Worm (Caenorhabditis elegans): ENCODE data around the gene pho-4.

The pho-4 gene

ce11 chrII:5271729-5272322 is 33.6 kb upstream of the pho-4 start, which contains the start of gene drn-1:
TSS of gene drn-1 (minus strand) at chrII:5271845.
- no peak for TF ChIP-seq snpc-1.2 (GFP tag; IDR thresholded peaks at IDR 0.05)
- TF ChIP-seq hlh-30 (tag; optimal IDR thresholded peaks at IDR 0.05; ENCODE audit: insufficient read depth), result peak; percentile 35
- peak in 1 of 2 experiments; percentile 85 for TF ChIP-seq unc-62 (GFP tag; optimal IDR thresholded peaks at IDR 0.05 in 1 of 2)
- no peak for TF ChIP-seq unc-62 (tag; optimal IDR thresholded peaks at IDR 0.05)
- peak in 1 of 2 experiments; percentile 24 for TF ChIP-seq lsy-2 (tag; optimal IDR thresholded peaks at IDR 0.05)
- TF ChIP-seq aha-1 (tag), result peak; percentile 97
- no peak for TF ChIP-seq nhr-41 (GFP tag; IDR thresholded peaks at IDR 0.05)
- TF ChIP-seq vab-7 (GFP tag; IDR thresholded peaks at IDR 0.05), result no peak
- no peak for TF ChIP-seq egl-43 (GFP tag; IDR thresholded peaks at IDR 0.05)
- no peak for TF ChIP-seq set-16 (GFP tag; IDR thresholded peaks at IDR 0.05)
- TF ChIP-seq mdl-1 (tag; optimal IDR thresholded peaks at IDR 0.05), result peak in 1 of 2 experiments; percentile 2
- peak; percentile 88 for TF ChIP-seq fkh-10 (GFP tag; optimal IDR thresholded peaks at IDR 0.05)

- TF ChIP-seq lin-38 (GFP tag; IDR thresholded peaks at IDR 0.05), result no peak
- no peak for TF ChIP-seq egl-43 (GFP tag; IDR thresholded peaks at IDR 0.05)
- TF ChIP-seq R02D3.7 (tag; optimal IDR thresholded peaks at IDR 0.05), result no peak
- no peak for TF ChIP-seq zip-11 (GFP tag; IDR thresholded peaks at IDR 0.05)
- TF ChIP-seq F10B5.3 (tag; optimal IDR thresholded peaks at IDR 0.05), result no peak
- TF ChIP-seq arid-1 (GFP tag; conservative IDR thresholded peaks at IDR 0.05), result no peak
- TF ChIP-seq ceh-20 (GFP tag; IDR thresholded peaks at IDR 0.05), result no peak
- no peak for TF ChIP-seq daf-12 (tag; optimal IDR thresholded peaks at IDR 0.05)
- no peak for TF ChIP-seq snpc-1.2 (GFP tag; IDR thresholded peaks at IDR 0.05)
- no peak for TF ChIP-seq F44E2.7 (GFP tag; IDR thresholded peaks at IDR 0.05)
- no peak for TF ChIP-seq Y48G9A.11 (GFP tag; IDR thresholded peaks at IDR 0.05)
- no peak for TF ChIP-seq D1046.2 (GFP tag; IDR thresholded peaks at IDR 0.05)
- no peak for TF ChIP-seq T26A8.4 (GFP tag; IDR thresholded peaks at IDR 0.05)
- peak in 1 of 2 experiments; percentile 95 for TF ChIP-seq unc-62 (GFP tag; optimal IDR thresholded peaks at IDR 0.05 in 1 of 2)
- TF ChIP-seq unc-62 (tag; optimal IDR thresholded peaks at IDR 0.05), result no peak
- no peak for TF ChIP-seq madf-5 (GFP tag; IDR thresholded peaks at IDR 0.05)
- TF ChIP-seq aha-1 (tag), result peak; percentile 44
Measured at ce11 chrII:5268977-5269376, 30.7 kb upstream of the pho-4 start.

- TF ChIP-seq zip-11 (GFP tag; IDR thresholded peaks at IDR 0.05) (no peak), hmg-1.1 (GFP tag; IDR thresholded peaks at IDR 0.05) (no peak), php-3 (GFP tag; IDR thresholded peaks at IDR 0.05) (0 out of 2 replicates have a peak, but pooled peaks have one; percentile 50), snpc-4 (tag; optimal IDR thresholded peaks at IDR 0.05) (no peak), daf-16 (GFP tag; optimal IDR thresholded peaks at IDR 0.05) (no peak), daf-16 (tag; optimal IDR thresholded peaks at IDR 0.05) (peak; percentile 60), hlh-11 (tag; optimal IDR thresholded peaks at IDR 0.05) (no peak), D1046.2 (GFP tag; IDR thresholded peaks at IDR 0.05) (no peak), ztf-11 (tag; optimal IDR thresholded peaks at IDR 0.05) (no peak), lin-39 (tag; optimal IDR thresholded peaks at IDR 0.05) (no peak), daf-8 (GFP tag; IDR thresholded peaks at IDR 0.05) (no peak), unc-130 (GFP tag; optimal IDR thresholded peaks at IDR 0.05) (no peak), nhr-28 (tag; optimal IDR thresholded peaks at IDR 0.05) (peak; percentile 1), nhr-102 (tag; optimal IDR thresholded peaks at IDR 0.05) (no peak), pha-4 (GFP tag; IDR thresholded peaks at IDR 0.05) (no peak), pha-4 (tag; optimal IDR thresholded peaks at IDR 0.05) (no peak), F37D6.2 (tag; optimal IDR thresholded peaks at IDR 0.05) (no peak), F10B5.3 (tag; optimal IDR thresholded peaks at IDR 0.05) (no peak), mep-1 (tag; optimal IDR thresholded peaks at IDR 0.05) (no peak), daf-19 (GFP tag; conservative IDR thresholded peaks at IDR 0.05) (no peak), lin-1 (GFP tag; IDR thresholded peaks at IDR 0.05) (no peak), pqm-1 (tag; optimal IDR thresholded peaks at IDR 0.05) (peak; percentile 46), fos-1 (tag; optimal IDR thresholded peaks at IDR 0.05) (no peak)
Measured at ce11 chrII:5264650-5265049, 26.4 kb upstream of the pho-4 start.
